Worm (Caenorhabditis elegans) whole organism, late embryonic: ENCODE data around the gene rps-13.

Experiments
- elt-2 ChIP-seq: sonication (generic microtip); optimal IDR thresholded peaks from 2 replicates; lab custom pipeline; 2016; ENCODE audit warnings: missing genetic modification reagents, missing genetic modification characterization, missing compliant biosample characterization
- ets-4 ChIP-seq: sonication (generic microtip); optimal IDR thresholded peaks from 2 replicates; lab custom pipeline; 2016; ENCODE audit warnings: missing genetic modification characterization, missing compliant biosample characterization

- TF ChIP-seq ets-4 (tag; lab: Kevin White, UChicago) (no peak), elt-2 (no peak)
These were observed 32.0 kb upstream of the rps-13 start, which contains the start of gene let-756 for ce11 chrIII:6406829-6407228.
